Fruit fly (Drosophila melanogaster) whole organism: Measurements from ENCODE around the gene CG8665.

Source experiments
- CG8478 ChIP-seq: fragments of >200 bp; optimal IDR thresholded peaks from 2 replicates; lab custom pipeline; 2018; ENCODE audit warnings: inconsistent platforms
- Dll ChIP-seq: fragments of >200 bp; optimal IDR thresholded peaks from 2 replicates; lab custom pipeline; 2017
- EcR ChIP-seq, 2 experiments: fragments of >200 bp; optimal IDR thresholded peaks; 2 replicates each; lab custom pipeline; 2017; ENCODE audit warnings: missing biosample characterization in 2 of 2, missing genetic modification characterization in 2 of 2, missing genetic modification reagents in 2 of 2
- pan ChIP-seq: fragments of >200 bp; optimal IDR thresholded peaks from 2 replicates; lab custom pipeline; 2017
- psq ChIP-seq: fragments of >200 bp; optimal IDR thresholded peaks from 2 replicates; lab custom pipeline; 2017
- usp ChIP-seq: fragments of >200 bp; optimal IDR thresholded peaks from 2 replicates; lab custom pipeline; 2017; ENCODE audit warnings: missing biosample characterization, missing genetic modification characterization, mixed read lengths

Gene CG8665

DNA sequence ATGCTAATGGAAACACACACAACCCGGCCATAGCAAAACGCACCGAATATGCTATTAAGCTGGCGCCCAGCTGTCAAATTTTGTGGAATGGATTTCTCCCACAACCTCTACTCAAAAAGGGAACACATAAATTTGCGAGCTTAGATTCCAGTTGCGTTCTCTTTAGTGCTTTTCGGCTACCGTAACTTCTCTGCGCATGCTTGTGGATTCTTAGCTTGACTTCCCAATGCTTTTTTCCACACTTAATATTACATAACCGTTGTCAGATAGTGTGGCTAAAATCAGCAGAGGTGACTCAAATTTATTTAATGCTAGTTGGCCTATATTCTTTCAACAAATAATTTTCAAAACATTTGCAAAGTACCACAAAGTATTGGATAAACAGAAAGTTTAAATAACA lies 10.4 kb downstream of the CG8665 start:
- TF ChIP-seq Dll (no peak), usp (GFP tag; lab: Kevin White, UChicago) (no peak), EcR (GFP tag; optimal IDR thresholded peaks at IDR 0.05; lab: Kevin White, UChicago) (no peak), psq (lab: Kevin White, UChicago) (no peak), CG8478 (no peak), pan (lab: Kevin White, UChicago) (no peak)

DNA sequence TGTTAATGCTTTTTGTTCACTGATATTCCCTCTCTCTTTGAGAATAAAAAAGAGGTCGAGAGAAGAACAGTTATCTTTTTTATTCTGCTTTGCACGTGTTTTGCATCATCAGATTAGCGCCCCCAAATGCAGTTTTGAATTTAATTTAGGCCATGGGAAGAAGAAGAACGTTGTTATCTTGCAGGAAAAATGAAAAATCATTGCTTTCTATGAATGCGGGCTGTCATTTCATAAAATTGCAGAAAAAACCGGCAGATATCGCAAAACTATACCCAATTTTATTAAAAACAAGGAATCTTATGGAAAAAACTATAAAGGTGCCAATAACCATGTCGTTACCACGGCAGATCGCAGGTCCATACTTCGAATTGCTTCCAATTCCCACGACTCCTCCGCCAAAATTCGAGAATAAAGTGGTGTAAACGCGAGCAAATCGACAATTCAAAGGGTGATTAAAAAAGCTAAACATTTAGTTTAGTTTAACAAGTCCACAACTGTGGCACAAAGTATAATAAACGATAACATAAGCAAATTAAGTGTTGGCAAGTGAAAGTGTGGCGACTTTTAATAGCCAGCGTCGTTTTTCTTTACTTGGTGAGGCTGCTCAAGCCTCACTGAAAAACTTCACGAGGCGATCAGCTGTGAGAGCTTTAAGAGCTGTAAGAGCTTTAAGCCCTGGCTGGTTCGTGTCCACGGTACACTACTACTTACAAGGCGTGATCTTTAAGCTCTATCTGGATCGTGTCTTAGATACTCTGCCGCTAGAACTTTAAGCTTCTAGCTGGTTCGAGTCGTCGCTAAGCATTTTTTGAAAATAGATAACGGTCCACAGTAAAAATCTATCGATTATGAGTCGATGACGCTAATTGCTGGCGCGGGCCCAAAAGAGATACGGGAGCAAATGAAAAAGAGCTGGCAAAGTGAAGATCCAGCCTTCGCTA lies 26.0 kb downstream of the CG8665 start:
- no peak for TF ChIP-seq usp (GFP tag; lab: Kevin White, UChicago)
- TF ChIP-seq Dll: no peak
- no peak for TF ChIP-seq psq (lab: Kevin White, UChicago)
- no peak for TF ChIP-seq pan (lab: Kevin White, UChicago)
- TF ChIP-seq EcR (GFP tag; optimal IDR thresholded peaks at IDR 0.05; lab: Kevin White, UChicago): no peak
- TF ChIP-seq CG8478: no peak
